Worm (Caenorhabditis elegans) whole organism, late embryonic: ENCODE measurements around the gene F29F11.20.

Experiments
- C08G9.2 ChIP-seq: sonication (generic microtip); optimal IDR thresholded peaks from 2 replicates; lab custom pipeline; 2016; ENCODE audit warnings: mild to moderate bottlenecking, missing genetic modification characterization, moderate library complexity, missing compliant biosample characterization
- T23F11.4 ChIP-seq: fragments of 200-800 bp; sonication (Bioruptor generic); optimal IDR thresholded peaks from 2 replicates; lab custom pipeline; 2018; ENCODE audit warnings: mild to moderate bottlenecking, missing genetic modification characterization, missing compliant biosample characterization
- Y22D7AL.16 ChIP-seq: sonication (generic microtip); optimal IDR thresholded peaks from 2 replicates; lab custom pipeline; 2016; ENCODE audit warnings: missing genetic modification characterization, missing compliant biosample characterization
- ama-1 ChIP-seq: fragments of 150-350 bp; optimal IDR thresholded peaks from 2 replicates; lab custom pipeline; 2014
- ceh-14 ChIP-seq: sonication (generic microtip); optimal IDR thresholded peaks from 2 replicates; lab custom pipeline; 2016; ENCODE audit warnings: missing genotype, missing genetic modification characterization, missing compliant biosample characterization
- ceh-18 ChIP-seq: sonication (generic microtip); optimal IDR thresholded peaks from 2 replicates; lab custom pipeline; 2016; ENCODE audit warnings: missing genetic modification characterization, missing compliant biosample characterization
- ceh-22 ChIP-seq: sonication (generic microtip); optimal IDR thresholded peaks from 2 replicates; lab custom pipeline; 2017; ENCODE audit warnings: missing biosample characterization, missing genetic modification characterization
- ceh-24 ChIP-seq: sonication (generic microtip); optimal IDR thresholded peaks from 2 replicates; lab custom pipeline; 2016; ENCODE audit warnings: mild to moderate bottlenecking, missing genetic modification characterization, missing compliant biosample characterization
- ceh-31 ChIP-seq: sonication (generic microtip); optimal IDR thresholded peaks from 2 replicates; lab custom pipeline; 2016; ENCODE audit warnings: missing genetic modification characterization, missing compliant biosample characterization
- ceh-34 ChIP-seq: sonication (generic microtip); optimal IDR thresholded peaks from 2 replicates; lab custom pipeline; 2016; ENCODE audit warnings: mild to moderate bottlenecking, missing genetic modification characterization, missing compliant biosample characterization
- ceh-6 ChIP-seq: fragments of 200-800 bp; sonication (Bioruptor generic); optimal IDR thresholded peaks from 2 replicates; lab custom pipeline; 2018; ENCODE audit warnings: mild to moderate bottlenecking, missing genetic modification characterization, missing compliant biosample characterization
- ceh-9 ChIP-seq: sonication (generic microtip); optimal IDR thresholded peaks from 2 replicates; lab custom pipeline; 2016; ENCODE audit warnings: mild to moderate bottlenecking, missing genetic modification characterization, inconsistent platforms, missing compliant biosample characterization
- che-1 ChIP-seq: sonication (generic microtip); optimal IDR thresholded peaks from 2 replicates; lab custom pipeline; 2016; ENCODE audit warnings: mild to moderate bottlenecking, missing genetic modification characterization, missing compliant biosample characterization
- dve-1 ChIP-seq: sonication (generic microtip); optimal IDR thresholded peaks from 2 replicates; lab custom pipeline; 2017; ENCODE audit warnings: antibody characterized with exemption, mild to moderate bottlenecking, missing genetic modification characterization, missing compliant biosample characterization
- elt-2 ChIP-seq: sonication (generic microtip); optimal IDR thresholded peaks from 2 replicates; lab custom pipeline; 2016; ENCODE audit warnings: missing genetic modification reagents, missing genetic modification characterization, missing compliant biosample characterization
- elt-4 ChIP-seq: sonication (generic microtip); optimal IDR thresholded peaks from 2 replicates; lab custom pipeline; 2016; ENCODE audit warnings: missing genetic modification characterization, missing compliant biosample characterization
- ets-4 ChIP-seq: sonication (generic microtip); optimal IDR thresholded peaks from 2 replicates; lab custom pipeline; 2016; ENCODE audit warnings: missing genetic modification characterization, missing compliant biosample characterization
- fax-1 ChIP-seq: sonication (generic microtip); optimal IDR thresholded peaks from 2 replicates; lab custom pipeline; 2016; ENCODE audit warnings: missing genotype, missing genetic modification characterization, missing compliant biosample characterization
- fkh-6 ChIP-seq: sonication (generic microtip); optimal IDR thresholded peaks from 2 replicates; lab custom pipeline; 2016; ENCODE audit warnings: missing genetic modification characterization, missing compliant biosample characterization
- hlh-13 ChIP-seq: fragments of 200-800 bp; sonication (Bioruptor generic); optimal IDR thresholded peaks from 2 replicates; lab custom pipeline; 2018; ENCODE audit warnings: mild to moderate bottlenecking, missing genetic modification characterization, missing compliant biosample characterization
- hlh-15 ChIP-seq: sonication (generic microtip); optimal IDR thresholded peaks from 2 replicates; lab custom pipeline; 2016; ENCODE audit warnings: missing genetic modification characterization, missing compliant biosample characterization
- hlh-6 ChIP-seq: sonication (generic microtip); optimal IDR thresholded peaks from 2 replicates; lab custom pipeline; 2016; ENCODE audit warnings: missing genotype, missing genetic modification characterization, missing compliant biosample characterization
- lin-11 ChIP-seq: fragments of 200-800 bp; sonication (Bioruptor generic); optimal IDR thresholded peaks from 2 replicates; lab custom pipeline; 2018; ENCODE audit warnings: mild to moderate bottlenecking, missing genetic modification characterization, missing compliant biosample characterization
- nfya-1 ChIP-seq: sonication (generic microtip); optimal IDR thresholded peaks from 2 replicates; lab custom pipeline; 2017; ENCODE audit warnings: missing genetic modification characterization, mild to moderate bottlenecking, missing compliant biosample characterization, antibody characterized with exemption, moderate library complexity
- pat-9 ChIP-seq: fragments of 200-800 bp; sonication (Bioruptor generic); optimal IDR thresholded peaks from 2 replicates; lab custom pipeline; 2018; ENCODE audit warnings: mild to moderate bottlenecking, missing genetic modification characterization, moderate library complexity, missing compliant biosample characterization
- pax-1 ChIP-seq: fragments of 150-350 bp; optimal IDR thresholded peaks from 2 replicates; lab custom pipeline; 2014; ENCODE audit warnings: missing biosample characterization, missing genetic modification characterization
- ref-2 ChIP-seq: sonication (generic microtip); optimal IDR thresholded peaks from 2 replicates; lab custom pipeline; 2016; ENCODE audit warnings: missing genetic modification characterization, missing compliant biosample characterization
- rnt-1 ChIP-seq: sonication (generic microtip); optimal IDR thresholded peaks from 2 replicates; lab custom pipeline; 2016; ENCODE audit warnings: missing genetic modification characterization, missing compliant biosample characterization
- sdc-2 ChIP-seq: sonication (generic microtip); optimal IDR thresholded peaks from 2 replicates; lab custom pipeline; 2016; ENCODE audit warnings: missing genotype, missing genetic modification characterization, missing compliant biosample characterization
- sox-2 ChIP-seq: fragments of 200-800 bp; sonication (Bioruptor generic); IDR thresholded peaks from 2 replicates; pipeline ENCODE4 v1.3.6; 2022; ENCODE audit warnings: missing genetic modification reagents, missing genetic modification characterization, missing compliant biosample characterization
- tbx-2 ChIP-seq: sonication (generic microtip); optimal IDR thresholded peaks from 2 replicates; lab custom pipeline; 2016; ENCODE audit warnings: missing genetic modification characterization, missing compliant biosample characterization
- tbx-7 ChIP-seq: sonication (generic microtip); optimal IDR thresholded peaks from 2 replicates; lab custom pipeline; 2016; ENCODE audit warnings: missing genotype, missing genetic modification characterization, missing compliant biosample characterization
- ttx-3 ChIP-seq: sonication (generic microtip); optimal IDR thresholded peaks from 2 replicates; lab custom pipeline; 2016; ENCODE audit warnings: missing genetic modification reagents, missing genetic modification characterization, missing compliant biosample characterization
- unc-3 ChIP-seq, 2 experiments: fragments of 200-800 bp in 1 of 2; sonication (Bioruptor generic) in 1 of 2; sonication (generic microtip) in 1 of 2; conservative IDR thresholded peaks in 1 of 2; optimal IDR thresholded peaks in 1 of 2; 2 replicates each; pipeline versions ENCODE4 v1.3.6 to Lab custom; 2016 to 2022; ENCODE audit warnings: missing compliant biosample characterization in 2 of 2, missing genetic modification characterization in 2 of 2, missing genetic modification reagents in 1 of 2
- unc-42 ChIP-seq: sonication (generic microtip); optimal IDR thresholded peaks from 2 replicates; lab custom pipeline; 2016; ENCODE audit warnings: missing genotype, missing genetic modification characterization, missing compliant biosample characterization
- zip-5 ChIP-seq: sonication (generic microtip); optimal IDR thresholded peaks from 2 replicates; lab custom pipeline; 2016; ENCODE audit warnings: missing genetic modification characterization, missing compliant biosample characterization

The F29F11.20 gene

DNA sequence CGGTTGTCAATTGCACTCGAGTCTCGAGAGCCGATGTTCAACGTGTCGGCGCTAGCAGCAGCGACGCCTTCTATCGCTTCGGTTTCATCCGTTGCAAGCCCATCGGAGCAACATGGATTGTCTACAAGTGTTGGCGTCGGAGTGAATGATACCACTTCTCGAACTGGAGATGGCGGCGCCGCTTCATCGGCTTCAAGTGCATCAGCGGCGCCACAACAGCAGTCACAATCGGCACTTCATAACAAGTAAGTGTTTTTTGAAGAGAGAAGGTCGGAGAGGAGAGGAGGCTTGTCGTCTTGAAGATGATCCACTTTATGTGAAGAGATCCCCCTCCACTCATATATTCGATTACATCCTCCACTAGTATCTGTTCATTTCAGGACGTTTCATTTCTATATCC, 15.1 kb upstream of the F29F11.20 start:
- TF ChIP-seq ref-2 (tag; lab: Kevin White, UChicago) (peak; percentile 31), ceh-22 (tag; lab: Kevin White, UChicago) (peak; percentile 100), nfya-1 (tag; lab: Kevin White, UChicago) (no peak), tbx-2 (tag; lab: Kevin White, UChicago) (peak; percentile 48), tbx-7 (tag; lab: Kevin White, UChicago) (no peak), ets-4 (tag; lab: Kevin White, UChicago) (peak; percentile 22), ceh-34 (peak; percentile 30), C08G9.2 (tag; lab: Kevin White, UChicago) (peak; percentile 30)

DNA sequence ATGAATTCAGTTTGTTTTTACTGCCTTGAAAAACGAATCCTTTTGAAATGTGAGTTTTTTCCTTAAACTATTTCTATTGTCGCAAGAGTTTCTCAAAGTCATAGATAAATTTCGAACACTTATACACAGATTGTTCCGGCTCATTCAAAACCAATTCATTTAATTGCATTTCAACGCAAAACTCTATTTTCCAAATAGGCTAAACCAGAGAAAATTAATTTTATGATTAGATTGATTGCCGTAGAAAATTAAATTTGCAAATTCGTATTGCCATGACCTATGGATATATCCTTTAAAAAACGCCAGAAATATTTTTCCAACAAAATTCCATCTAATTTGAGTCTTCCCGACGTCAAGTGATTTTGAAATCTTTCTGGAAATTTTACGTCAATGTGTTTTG, 11.7 kb upstream of the F29F11.20 start:
- TF ChIP-seq unc-42 (tag; lab: Kevin White, UChicago): peak; percentile 73
- TF ChIP-seq ttx-3 (tag; lab: Kevin White, UChicago): no peak
- no peak for TF ChIP-seq sdc-2
- TF ChIP-seq, all 69 proteins: peak for 1

DNA sequence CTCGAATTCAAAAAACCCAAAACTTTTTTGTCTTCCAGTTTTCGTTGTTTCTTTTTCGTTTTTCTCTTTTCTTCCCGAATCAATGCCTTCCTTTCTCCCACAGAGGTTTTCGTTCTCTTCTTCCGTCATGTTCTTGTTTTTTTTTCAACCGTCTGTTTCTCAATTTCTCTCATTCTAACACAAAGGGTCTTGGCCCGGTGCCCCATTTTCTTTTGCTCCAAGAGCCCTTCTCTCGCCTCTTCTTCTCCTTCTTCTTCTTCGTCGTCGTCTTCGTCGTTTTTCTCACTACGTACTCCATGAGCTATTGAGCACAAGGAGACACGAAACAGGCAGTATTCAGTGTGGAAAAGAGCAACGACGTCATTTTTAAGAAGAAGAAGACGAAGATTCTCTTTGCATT, 10.2 kb upstream of the F29F11.20 start:
- TF ChIP-seq unc-3 (GFP tag; conservative IDR thresholded peaks at IDR 0.05; lab: Robert Waterston, UW) (no peak), unc-3 (tag; optimal IDR thresholded peaks at IDR 0.05; lab: Kevin White, UChicago) (no peak), unc-42 (tag; lab: Kevin White, UChicago) (peak; percentile 20), nfya-1 (tag; lab: Kevin White, UChicago) (peak; percentile 28), ceh-14 (tag; lab: Kevin White, UChicago) (no peak), ceh-31 (peak; percentile 39), ceh-18 (peak; percentile 7), hlh-6 (tag; lab: Kevin White, UChicago) (peak; percentile 6)

DNA sequence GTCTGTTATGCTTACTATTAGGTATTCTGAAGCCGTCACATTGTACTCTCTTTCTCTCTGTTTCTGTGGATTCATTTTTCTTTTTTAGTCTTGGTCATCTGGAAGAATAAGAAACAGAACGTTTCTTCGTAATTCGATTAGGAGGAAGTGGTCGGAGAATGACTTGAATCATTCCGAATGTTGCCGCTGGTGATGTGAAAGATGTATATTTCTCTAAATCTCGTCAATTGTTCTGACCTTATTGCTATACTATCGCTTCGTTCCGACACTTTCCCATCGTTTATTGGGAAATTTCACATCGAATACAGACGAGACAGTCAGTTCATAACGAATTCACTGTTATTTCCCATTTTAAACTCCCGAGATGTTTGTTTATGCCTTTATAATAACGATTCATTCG, 8.6 kb upstream of the F29F11.20 start:
- TF ChIP-seq Y22D7AL.16 (tag; lab: Kevin White, UChicago): no peak
- TF ChIP-seq ceh-9 (tag; lab: Kevin White, UChicago): no peak
- TF ChIP-seq ama-1: no peak
- no peak for TF ChIP-seq zip-5 (tag; lab: Kevin White, UChicago)
- TF ChIP-seq ttx-3 (tag; lab: Kevin White, UChicago): no peak
- no peak for TF ChIP-seq tbx-2 (tag; lab: Kevin White, UChicago)
- TF ChIP-seq ceh-6 (GFP tag; lab: Kevin White, UChicago): no peak
- TF ChIP-seq ceh-24 (tag; lab: Kevin White, UChicago): no peak
- no peak for TF ChIP-seq pax-1 (tag; lab: Kevin White, UChicago)

DNA sequence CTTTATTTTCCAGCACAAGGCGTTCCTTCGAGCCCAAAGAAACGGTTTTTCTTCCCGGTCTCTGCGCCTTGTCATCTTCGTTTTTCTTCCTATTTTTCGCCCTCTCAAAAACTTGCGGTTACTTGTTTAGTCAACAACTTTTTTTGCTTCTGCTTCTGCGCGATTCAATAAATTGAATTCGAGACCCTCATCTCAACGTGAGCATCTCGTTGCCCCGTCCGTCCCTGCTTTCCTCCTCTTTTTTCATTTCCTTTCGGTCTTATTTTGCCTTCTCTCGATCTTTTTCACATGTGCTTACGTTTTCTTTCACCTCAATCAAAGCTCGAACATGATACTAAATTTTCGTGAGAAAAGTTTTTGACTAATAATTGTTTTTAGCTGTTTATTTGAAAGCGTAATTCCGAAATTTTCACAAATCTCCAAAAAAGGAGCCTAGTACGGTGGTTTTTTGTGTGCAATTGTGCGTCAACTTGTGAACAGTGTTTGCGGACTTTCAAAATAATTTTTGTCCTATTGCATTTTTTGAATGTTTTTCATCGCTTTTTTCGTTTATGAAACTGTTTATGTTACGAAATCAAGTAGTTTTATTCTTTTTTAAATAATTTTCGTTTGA, 7.6 kb upstream of the F29F11.20 start:
- peak; percentile 80 for TF ChIP-seq unc-42 (tag; lab: Kevin White, UChicago)
- no peak for TF ChIP-seq elt-4 (tag; lab: Kevin White, UChicago)

DNA sequence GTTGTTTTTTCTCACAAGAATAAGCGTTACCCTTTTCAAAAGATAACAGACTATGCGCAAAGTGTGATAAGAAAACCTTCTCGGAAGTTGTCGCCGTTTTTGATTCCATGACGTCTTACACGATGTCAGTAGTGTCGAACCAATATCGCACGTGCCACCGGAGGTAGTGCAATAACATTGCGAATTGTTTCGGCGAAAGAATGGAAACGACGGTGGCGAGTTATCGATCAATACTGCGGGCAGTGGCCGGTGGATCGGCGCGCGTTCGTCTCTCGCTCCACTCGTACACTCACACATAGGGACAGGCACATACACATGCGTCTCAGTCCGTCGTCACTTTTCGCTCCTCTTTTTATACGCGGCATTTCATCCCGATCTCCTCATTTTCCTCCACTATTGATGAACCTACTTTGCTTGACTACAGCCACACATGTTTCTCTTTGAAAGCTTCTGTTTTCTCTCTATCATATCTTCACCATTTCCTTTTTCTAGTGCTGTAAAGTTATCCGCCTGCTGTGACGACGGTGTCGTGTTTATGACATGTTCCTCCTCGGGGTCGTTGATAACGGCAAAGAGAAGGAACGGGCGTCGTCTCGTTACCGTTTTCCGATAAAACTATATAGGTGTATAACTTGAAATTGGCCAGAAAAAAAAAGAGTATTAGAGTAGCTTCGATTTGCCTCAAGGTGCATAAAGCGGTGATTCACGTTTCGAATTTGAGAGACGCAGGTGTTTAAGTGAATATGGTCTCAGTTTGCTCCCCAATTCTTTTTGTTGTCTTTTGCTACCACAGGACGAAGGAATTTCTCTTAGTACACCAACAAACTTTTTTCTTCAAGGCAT, 6.4 kb upstream of the F29F11.20 start:
- TF ChIP-seq lin-11 (tag; lab: Kevin White, UChicago) (no peak), hlh-15 (no peak), dve-1 (tag; lab: Kevin White, UChicago) (no peak), che-1 (tag; lab: Kevin White, UChicago) (no peak), pat-9 (tag; lab: Kevin White, UChicago) (peak; percentile 11), T23F11.4 (no peak), C08G9.2 (tag; lab: Kevin White, UChicago) (no peak), fax-1 (tag; lab: Kevin White, UChicago) (no peak), hlh-6 (tag; lab: Kevin White, UChicago) (peak; percentile 47), ref-2 (tag; lab: Kevin White, UChicago) (peak; percentile 32), hlh-13 (GFP tag; lab: Kevin White, UChicago) (no peak), fkh-6 (tag; lab: Kevin White, UChicago) (no peak), sox-2 (no peak), rnt-1 (tag; lab: Kevin White, UChicago) (peak; percentile 48), elt-2 (tag; lab: Kevin White, UChicago) (peak; percentile 2)
